Worm (Caenorhabditis elegans): ENCODE results near the gene sdc-1.

sdc-1 gene

ce11 chrX:16283103-16283502, 7.5 kb downstream of the sdc-1 start, which contains the start of gene F52E10.2:
TSS of gene F52E10.2 (minus strand) at chrX:16283203.
- TF ChIP-seq elt-3 (tag; optimal IDR thresholded peaks at IDR 0.05) (no peak), pqm-1 (tag; optimal IDR thresholded peaks at IDR 0.05) (no peak), nfya-1 (tag; optimal IDR thresholded peaks at IDR 0.05; ENCODE audit: insufficient read depth) (no peak), R02D3.7 (tag; optimal IDR thresholded peaks at IDR 0.05) (no peak), egl-5 (tag; optimal IDR thresholded peaks at IDR 0.05) (no peak), hmg-11 (tag; optimal IDR thresholded peaks at IDR 0.05) (no peak), ztf-4 (tag; optimal IDR thresholded peaks at IDR 0.05) (no peak), lsy-12 (tag; optimal IDR thresholded peaks at IDR 0.05) (no peak), nhr-77 (tag; optimal IDR thresholded peaks at IDR 0.05) (no peak), nhr-23 (tag; optimal IDR thresholded peaks at IDR 0.05) (no peak), ceh-16 (tag; optimal IDR thresholded peaks at IDR 0.05) (no peak), nhr-43 (tag; optimal IDR thresholded peaks at IDR 0.05; ENCODE audit: poor library complexity, severe bottlenecking) (no peak), snpc-4 (tag; optimal IDR thresholded peaks at IDR 0.05) (no peak), jun-1 (tag; optimal IDR thresholded peaks at IDR 0.05) (no peak), ceh-82 (tag; optimal IDR thresholded peaks at IDR 0.05) (no peak), ZK546.5 (tag; optimal IDR thresholded peaks at IDR 0.05) (no peak), elt-2 (tag; optimal IDR thresholded peaks at IDR 0.05) (no peak)

ce11 chrX:16285151-16285550, 9.6 kb downstream of the sdc-1 start:
- TF ChIP-seq pqm-1 (tag; optimal IDR thresholded peaks at IDR 0.05) (no peak), ceh-28 (tag; optimal IDR thresholded peaks at IDR 0.05) (no peak), ztf-11 (tag; optimal IDR thresholded peaks at IDR 0.05) (no peak), nhr-12 (tag; optimal IDR thresholded peaks at IDR 0.05) (no peak), jun-1 (tag; optimal IDR thresholded peaks at IDR 0.05) (no peak), nhr-28 (tag; optimal IDR thresholded peaks at IDR 0.05) (no peak), lin-15B (tag; optimal IDR thresholded peaks at IDR 0.05) (no peak), nhr-67 (tag; optimal IDR thresholded peaks at IDR 0.05) (no peak), mdl-1 (tag; optimal IDR thresholded peaks at IDR 0.05) (no peak), egl-5 (tag; optimal IDR thresholded peaks at IDR 0.05) (no peak), nhr-43 (tag; optimal IDR thresholded peaks at IDR 0.05; ENCODE audit: poor library complexity, severe bottlenecking) (no peak), elt-3 (tag; optimal IDR thresholded peaks at IDR 0.05) (no peak), nhr-11 (tag; optimal IDR thresholded peaks at IDR 0.05) (no peak), nhr-237 (tag; optimal IDR thresholded peaks at IDR 0.05) (no peak), snpc-4 (tag; optimal IDR thresholded peaks at IDR 0.05) (no peak)

ce11 chrX:16289635-16290034, 14.1 kb downstream of the sdc-1 start:
- TF ChIP-seq elt-3 (tag; optimal IDR thresholded peaks at IDR 0.05) (no peak), snpc-4 (tag; optimal IDR thresholded peaks at IDR 0.05) (peak; percentile 81)

ce11 chrX:16290536-16290935, 15.0 kb downstream of the sdc-1 start:
- TF ChIP-seq aly-2 (tag; optimal IDR thresholded peaks at IDR 0.05) (no peak), nhr-28 (tag; optimal IDR thresholded peaks at IDR 0.05) (no peak), ama-1 (optimal IDR thresholded peaks at IDR 0.05) (no peak), nhr-77 (tag; optimal IDR thresholded peaks at IDR 0.05) (no peak), egl-27 (tag; optimal IDR thresholded peaks at IDR 0.05) (no peak), fkh-2 (tag; optimal IDR thresholded peaks at IDR 0.05) (no peak), eor-1 (tag; optimal IDR thresholded peaks at IDR 0.05) (no peak), nhr-25 (tag; optimal IDR thresholded peaks at IDR 0.05) (peak; percentile 84)

- no peak for TF ChIP-seq eor-1 (tag; optimal IDR thresholded peaks at IDR 0.05)
Observed at ce11 chrX:16292933-16293332, 17.4 kb downstream of the sdc-1 start, which contains the start of gene F52E10.4. TSS of gene F52E10.4 (minus strand) at chrX:16293033.

ce11 chrX:16297123-16297522, 21.6 kb downstream of the sdc-1 start:
- TF ChIP-seq elt-2 (tag; optimal IDR thresholded peaks at IDR 0.05) (peak; percentile 9), tbx-2 (tag; optimal IDR thresholded peaks at IDR 0.05) (no peak), hmg-11 (tag; optimal IDR thresholded peaks at IDR 0.05) (peak; percentile 27), pha-4 (tag; optimal IDR thresholded peaks at IDR 0.05) (peak; percentile 68), fos-1 (tag; optimal IDR thresholded peaks at IDR 0.05) (no peak)
